Worm (Caenorhabditis elegans) whole organism, mixed stage, embryonic: ENCODE data around the gene lgc-31.

Source experiments
- M03D4.4 ChIP-seq: sonication (generic microtip); optimal IDR thresholded peaks from 2 replicates; lab custom pipeline; 2017; ENCODE audit warnings: mild to moderate bottlenecking, missing genetic modification characterization, missing compliant biosample characterization
- bed-3 ChIP-seq: fragments of 200-800 bp; sonication (Bioruptor generic); optimal IDR thresholded peaks from 3 replicates; lab custom pipeline; 2018; ENCODE audit warnings: mild to moderate bottlenecking, missing genetic modification characterization, moderate library complexity, missing compliant biosample characterization
- blmp-1 ChIP-seq: fragments of 150-350 bp; optimal IDR thresholded peaks from 2 replicates; lab custom pipeline; 2014; ENCODE audit warnings: missing biosample characterization, missing genetic modification characterization
- ceh-39 ChIP-seq: fragments of 150-350 bp; optimal IDR thresholded peaks from 2 replicates; lab custom pipeline; 2014; ENCODE audit warnings: missing biosample characterization, missing genetic modification characterization
- ces-1 ChIP-seq: fragments of 150-350 bp; optimal IDR thresholded peaks from 2 replicates; lab custom pipeline; 2014; ENCODE audit warnings: missing biosample characterization, missing genetic modification reagents, missing genetic modification characterization
- cnd-1 ChIP-seq: fragments of 200-800 bp; sonication (Bioruptor generic); optimal IDR thresholded peaks from 2 replicates; lab custom pipeline; 2018; ENCODE audit warnings: mild to moderate bottlenecking, missing genetic modification characterization, missing compliant biosample characterization
- drap-1 ChIP-seq: fragments of 200-800 bp; sonication (Bioruptor generic); optimal IDR thresholded peaks from 3 replicates; lab custom pipeline; 2018; ENCODE audit warnings: mild to moderate bottlenecking, missing genetic modification characterization, missing compliant biosample characterization
- elt-1 ChIP-seq: sonication (generic microtip); optimal IDR thresholded peaks from 2 replicates; lab custom pipeline; 2017; ENCODE audit warnings: missing genetic modification characterization, mild to moderate bottlenecking, missing compliant biosample characterization, antibody characterized with exemption, moderate library complexity, borderline replicate concordance; ENCODE audit not compliant: insufficient read depth
- elt-3 ChIP-seq: fragments of 150-350 bp; optimal IDR thresholded peaks from 2 replicates; lab custom pipeline; 2014; ENCODE audit warnings: missing biosample characterization, missing genetic modification characterization
- flh-1 ChIP-seq: fragments of 200-800 bp; sonication (Bioruptor generic); optimal IDR thresholded peaks from 2 replicates; lab custom pipeline; 2018; ENCODE audit warnings: mild to moderate bottlenecking, missing genetic modification characterization, moderate library complexity, missing compliant biosample characterization
- ham-2 ChIP-seq: fragments of 200-800 bp; sonication (Bioruptor generic); optimal IDR thresholded peaks from 2 replicates; lab custom pipeline; 2018; ENCODE audit warnings: mild to moderate bottlenecking, missing genetic modification characterization, missing compliant biosample characterization
- hlh-1 ChIP-seq: fragments of 150-350 bp; optimal IDR thresholded peaks from 2 replicates; lab custom pipeline; 2014; ENCODE audit warnings: missing biosample characterization, missing genetic modification reagents, missing genetic modification characterization
- lin-13 ChIP-seq: fragments of 150-350 bp; optimal IDR thresholded peaks from 2 replicates; lab custom pipeline; 2014; ENCODE audit warnings: missing biosample characterization, missing genetic modification characterization
- lin-32 ChIP-seq: fragments of 200-800 bp; sonication (Bioruptor generic); optimal IDR thresholded peaks from 2 replicates; lab custom pipeline; 2018; ENCODE audit warnings: mild to moderate bottlenecking, missing genetic modification characterization, missing compliant biosample characterization
- lsy-2 ChIP-seq: fragments of 150-350 bp; optimal IDR thresholded peaks from 2 replicates; lab custom pipeline; 2014; ENCODE audit warnings: missing biosample characterization, missing genetic modification characterization
- mab-5 ChIP-seq: fragments of 150-350 bp; optimal IDR thresholded peaks from 2 replicates; lab custom pipeline; 2014; ENCODE audit warnings: missing biosample characterization, missing genetic modification characterization
- mep-1 ChIP-seq: fragments of 150-350 bp; optimal IDR thresholded peaks from 2 replicates; lab custom pipeline; 2017; ENCODE audit warnings: missing biosample characterization, missing genetic modification reagents, missing genetic modification characterization, inconsistent platforms
- mls-2 ChIP-seq: sonication (generic microtip); optimal IDR thresholded peaks from 2 replicates; lab custom pipeline; 2016; ENCODE audit warnings: mild to moderate bottlenecking, missing genetic modification characterization, moderate library complexity, missing compliant biosample characterization
- nhr-237 ChIP-seq: fragments of 150-350 bp; optimal IDR thresholded peaks from 2 replicates; lab custom pipeline; 2014; ENCODE audit warnings: missing biosample characterization, missing genetic modification characterization
- nhr-28 ChIP-seq: fragments of 150-350 bp; optimal IDR thresholded peaks from 2 replicates; lab custom pipeline; 2014; ENCODE audit warnings: missing biosample characterization, missing genetic modification characterization
- nhr-76 ChIP-seq: sonication (generic microtip); optimal IDR thresholded peaks from 2 replicates; lab custom pipeline; 2017; ENCODE audit warnings: missing biosample characterization, missing genetic modification characterization
- pha-4 ChIP-seq: fragments of 150-350 bp; optimal IDR thresholded peaks from 2 replicates; lab custom pipeline; 2018; ENCODE audit warnings: missing biosample characterization, missing genetic modification reagents, missing genetic modification characterization
- sem-2 ChIP-seq: fragments of 200-800 bp; sonication (Bioruptor generic); optimal IDR thresholded peaks from 2 replicates; lab custom pipeline; 2018; ENCODE audit warnings: mild to moderate bottlenecking, missing genetic modification characterization, missing compliant biosample characterization
- snpc-4 ChIP-seq: fragments of 150-350 bp; optimal IDR thresholded peaks from 2 replicates; lab custom pipeline; 2014; ENCODE audit warnings: missing biosample characterization, missing genetic modification characterization
- sptf-1 ChIP-seq: sonication (generic microtip); optimal IDR thresholded peaks from 2 replicates; lab custom pipeline; 2017; ENCODE audit warnings: mild to moderate bottlenecking, missing genetic modification characterization, moderate library complexity, missing compliant biosample characterization
- unc-120 ChIP-seq: sonication (generic microtip); optimal IDR thresholded peaks from 2 replicates; lab custom pipeline; 2017; ENCODE audit warnings: missing genetic modification characterization, missing compliant biosample characterization; ENCODE audit not compliant: poor library complexity, severe bottlenecking
- unc-39 ChIP-seq: fragments of 150-350 bp; optimal IDR thresholded peaks from 2 replicates; lab custom pipeline; 2014; ENCODE audit warnings: missing biosample characterization, missing genetic modification characterization
- zip-8 ChIP-seq: fragments of 150-350 bp; optimal IDR thresholded peaks from 2 replicates; lab custom pipeline; 2014; ENCODE audit warnings: missing biosample characterization, missing genetic modification characterization
- ztf-11 ChIP-seq: fragments of 150-350 bp; optimal IDR thresholded peaks from 2 replicates; lab custom pipeline; 2014; ENCODE audit warnings: missing biosample characterization, missing genetic modification characterization

The lgc-31 gene

DNA sequence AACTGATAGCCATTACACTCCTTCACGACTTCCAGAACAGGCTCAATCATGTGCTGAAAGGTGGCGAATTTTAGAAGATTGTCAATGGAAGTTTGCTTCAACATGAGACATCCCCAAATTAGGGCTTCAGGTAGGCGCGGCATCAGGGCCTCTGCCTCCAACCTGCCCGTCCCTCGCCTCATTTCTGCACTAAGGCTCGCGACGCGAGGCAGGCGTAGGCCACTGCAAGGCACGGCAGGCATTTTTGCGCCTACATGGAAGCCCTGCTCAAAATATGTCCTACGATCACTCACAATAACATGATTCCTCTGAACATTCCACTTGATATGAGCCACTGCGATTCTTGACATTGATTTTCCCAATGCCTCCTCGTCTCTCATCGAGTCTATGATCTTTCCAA, 21.4 kb upstream of the lgc-31 start:
- TF ChIP-seq snpc-4 (tag; lab: Kevin White, UChicago) (no peak), elt-3 (tag; lab: Kevin White, UChicago) (no peak), cnd-1 (tag; lab: Kevin White, UChicago) (no peak), nhr-237 (no peak)

DNA sequence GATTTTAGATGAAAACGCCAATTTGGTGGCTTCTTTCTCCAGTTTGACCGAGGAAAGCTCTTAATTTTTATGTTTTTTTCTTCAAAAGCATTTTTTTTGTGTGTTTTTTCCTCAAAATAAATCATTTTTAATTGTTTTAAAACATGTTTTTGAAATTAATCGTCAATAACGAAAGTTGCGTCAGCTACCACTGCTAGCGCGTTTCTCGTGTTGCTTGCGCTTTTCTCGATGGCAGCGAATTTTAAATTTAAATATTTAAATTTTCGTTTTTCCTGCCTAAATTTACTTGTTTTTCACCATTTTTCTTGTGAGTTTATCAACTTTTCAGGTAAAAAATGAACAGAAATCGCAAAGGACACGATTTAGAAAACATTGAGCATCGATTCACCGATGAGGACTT, 16.1 kb upstream of the lgc-31 start, which contains the start of gene prde-1:
Gene prde-1 (plus strand): TSS at position 322 of the 400 bp plus-strand sequence.
- TF ChIP-seq bed-3 (GFP tag; lab: Kevin White, UChicago): no peak
- TF ChIP-seq lsy-2: no peak
- no peak for TF ChIP-seq M03D4.4 (tag; lab: Kevin White, UChicago)
- no peak for TF ChIP-seq snpc-4 (tag; lab: Kevin White, UChicago)
- TF ChIP-seq ces-1 (GFP tag; lab: Kevin White, UChicago): no peak
- TF ChIP-seq ztf-11: no peak

DNA sequence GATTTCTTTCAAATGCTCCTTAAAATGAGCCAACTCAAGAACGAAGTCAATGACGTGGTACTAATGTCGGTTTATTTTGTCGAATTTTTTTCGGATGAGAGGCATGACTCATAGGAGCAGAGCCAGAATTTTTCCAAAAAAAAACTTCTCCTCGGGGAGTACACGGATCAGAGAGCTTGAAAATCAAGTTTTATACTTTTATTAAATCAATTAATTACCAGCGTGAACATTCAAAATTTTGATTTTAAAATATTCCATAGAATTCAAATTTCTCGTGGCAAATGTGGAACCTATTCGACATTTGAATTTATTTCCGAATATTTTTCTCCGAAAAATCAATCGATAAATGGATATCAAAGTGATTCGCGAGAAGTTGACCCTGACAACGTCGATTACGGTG, 14.5 kb upstream of the lgc-31 start, which contains the start of gene F21A3.4:
Gene F21A3.4 (plus strand): TSS at position 301 of the 400 bp plus-strand sequence.
- TF ChIP-seq lsy-2 (no peak), snpc-4 (tag; lab: Kevin White, UChicago) (no peak), pha-4 (no peak), elt-1 (tag; lab: Kevin White, UChicago) (no peak), nhr-28 (no peak), ceh-39 (no peak), hlh-1 (tag; lab: Kevin White, UChicago) (no peak), ztf-11 (no peak), zip-8 (tag; lab: Kevin White, UChicago) (no peak)
- TF ChIP-seq, all 35 proteins: peak for 0

DNA sequence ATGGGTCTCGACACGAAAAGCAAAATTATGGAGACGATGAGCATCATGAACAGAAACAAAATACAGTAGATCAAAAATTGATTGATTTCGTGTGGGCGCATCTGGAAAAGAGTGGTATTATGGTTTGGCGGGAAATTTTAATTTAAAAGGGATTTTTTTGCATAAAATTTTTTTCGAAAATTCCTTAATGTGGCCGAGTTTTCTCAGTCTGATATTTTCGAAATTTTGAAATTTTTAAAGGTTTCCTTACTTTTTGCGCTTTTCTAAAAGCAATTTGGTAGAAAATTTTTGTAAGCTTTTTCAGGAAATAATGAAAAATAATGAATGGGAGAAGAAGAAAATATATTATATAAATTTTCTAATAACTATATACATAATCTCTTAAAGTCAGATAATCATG, 12.0 kb upstream of the lgc-31 start, which contains the start of gene F21A3.2:
Gene F21A3.2 (minus strand): TSS at position 101 of the 400 bp plus-strand sequence.
- no peak for TF ChIP-seq mab-5
- no peak for TF ChIP-seq nhr-28
- no peak for TF ChIP-seq snpc-4 (tag; lab: Kevin White, UChicago)
- no peak for TF ChIP-seq drap-1
- TF ChIP-seq nhr-76 (tag; lab: Kevin White, UChicago): no peak
- TF ChIP-seq pha-4: no peak
- TF ChIP-seq ces-1 (GFP tag; lab: Kevin White, UChicago): no peak
- TF ChIP-seq mls-2 (tag; lab: Kevin White, UChicago): no peak
- no peak for TF ChIP-seq lin-32 (GFP tag; lab: Kevin White, UChicago)
- TF ChIP-seq elt-3 (tag; lab: Kevin White, UChicago): no peak
- no peak for TF ChIP-seq lin-13 (tag; lab: Kevin White, UChicago)
- TF ChIP-seq blmp-1: no peak
- no peak for TF ChIP-seq ham-2 (GFP tag; lab: Kevin White, UChicago)
- TF ChIP-seq lsy-2: no peak
- no peak for TF ChIP-seq elt-1 (tag; lab: Kevin White, UChicago)
- no peak for TF ChIP-seq mep-1
- no peak for TF ChIP-seq flh-1 (GFP tag; lab: Kevin White, UChicago)
- no peak for TF ChIP-seq sptf-1 (tag; lab: Kevin White, UChicago)
- no peak for TF ChIP-seq unc-120 (tag; lab: Kevin White, UChicago)
- TF ChIP-seq sem-2 (GFP tag; lab: Kevin White, UChicago): no peak

DNA sequence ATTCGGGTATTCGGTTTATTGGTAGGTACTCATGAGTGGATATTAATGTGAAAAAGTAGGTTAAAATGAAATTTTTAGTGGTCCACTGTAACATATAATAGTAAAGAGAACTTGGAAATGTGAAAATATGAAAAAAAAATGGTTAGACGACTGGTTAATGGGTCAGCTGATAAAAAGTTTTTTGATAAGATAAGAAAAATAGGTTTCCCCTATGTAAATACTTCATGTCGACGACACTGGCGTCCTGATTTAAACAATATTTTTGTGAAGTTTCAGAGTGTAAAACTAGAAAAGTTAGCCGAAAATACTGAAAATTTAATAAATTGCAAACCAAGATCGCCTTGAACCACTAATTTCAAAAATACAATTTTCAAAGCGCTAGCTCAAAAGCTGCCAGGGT, 11.3 kb upstream of the lgc-31 start, which contains the start of gene F21A3.11:
Gene F21A3.11 (minus strand): TSS at position 117 of the 400 bp plus-strand sequence.
- TF ChIP-seq unc-39 (tag; lab: Kevin White, UChicago) (no peak), ces-1 (GFP tag; lab: Kevin White, UChicago) (no peak)

DNA sequence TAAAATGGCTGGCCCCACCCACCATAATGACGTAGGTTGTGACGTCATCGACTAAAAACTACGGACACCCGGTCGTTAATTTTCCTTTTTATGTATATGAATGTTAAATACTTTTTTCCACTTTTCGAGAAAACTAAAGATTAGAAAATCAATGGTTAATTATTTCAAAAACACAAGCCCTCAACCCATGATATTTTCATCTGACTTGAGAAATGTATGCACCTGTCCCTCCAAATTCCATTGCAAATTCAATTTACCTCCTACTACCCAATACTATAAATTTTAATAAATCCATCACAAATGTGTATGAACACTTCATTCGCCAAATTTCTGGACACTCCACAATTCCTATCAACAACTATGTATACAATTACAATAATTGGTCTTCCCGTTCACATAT, 7.2 kb upstream of the lgc-31 start, which contains the start of gene srh-276:
Gene srh-276 (plus strand): TSS at position 301 of the 400 bp plus-strand sequence.
- TF ChIP-seq zip-8 (tag; lab: Kevin White, UChicago) (peak; percentile 74), hlh-1 (tag; lab: Kevin White, UChicago) (no peak)
